Fruit fly (Drosophila melanogaster) whole organism, pupa: ENCODE results near the gene CtBP.

Experiments
- CG10348 ChIP-seq: fragments of 200-800 bp; sonication (Bioruptor generic); IDR thresholded peaks from 2 replicates; pipeline ENCODE4 v1.3.6; 2022; ENCODE audit warnings: missing biosample characterization, missing genetic modification characterization
- CG12605 ChIP-seq: fragments of 200-800 bp; sonication (Bioruptor generic); IDR thresholded peaks from 2 replicates; pipeline ENCODE4 v1.3.6; 2022; ENCODE audit warnings: missing biosample characterization, missing genetic modification characterization
- CG13204 ChIP-seq: fragments of 200-800 bp; sonication (Bioruptor generic); optimal IDR thresholded peaks from 2 replicates; lab custom pipeline; 2018; ENCODE audit warnings: missing biosample characterization, mild to moderate bottlenecking, missing genetic modification characterization, moderate library complexity
- CG14655 ChIP-seq: fragments of 200-800 bp; sonication (Bioruptor generic); optimal IDR thresholded peaks from 3 replicates; lab custom pipeline; 2017; ENCODE audit warnings: mild to moderate bottlenecking, missing biosample characterization, missing genetic modification reagents, missing genetic modification characterization
- CG15710 ChIP-seq: fragments of 200-800 bp; sonication (Bioruptor generic); optimal IDR thresholded peaks from 2 replicates; lab custom pipeline; 2018; ENCODE audit warnings: missing biosample characterization, mild to moderate bottlenecking, missing genetic modification characterization, moderate library complexity
- CG17806 ChIP-seq: fragments of 200-800 bp; sonication (Bioruptor generic); optimal IDR thresholded peaks from 2 replicates; lab custom pipeline; 2018; ENCODE audit warnings: missing biosample characterization, mild to moderate bottlenecking, missing genetic modification characterization, moderate library complexity
- CG32121 ChIP-seq: fragments of 200-800 bp; sonication (Bioruptor generic); IDR thresholded peaks from 2 replicates; pipeline ENCODE4 v1.3.6; 2022; ENCODE audit warnings: missing biosample characterization, missing genetic modification characterization
- CG34367 ChIP-seq: fragments of 200-800 bp; sonication (Bioruptor generic); optimal IDR thresholded peaks from 2 replicates; lab custom pipeline; 2018; ENCODE audit warnings: missing biosample characterization, mild to moderate bottlenecking, missing genetic modification characterization
- CG4496 ChIP-seq: fragments of 200-800 bp; sonication (Bioruptor generic); IDR thresholded peaks from 3 replicates; pipeline ENCODE4 v1.3.6; 2022; ENCODE audit warnings: missing biosample characterization, missing genetic modification characterization
- CG8159 ChIP-seq: fragments of 200-800 bp; sonication (Bioruptor generic); optimal IDR thresholded peaks from 3 replicates; lab custom pipeline; 2018; ENCODE audit warnings: missing biosample characterization, mild to moderate bottlenecking, missing genetic modification characterization, moderate library complexity
- CG8301 ChIP-seq: fragments of 200-800 bp; sonication (Bioruptor generic); optimal IDR thresholded peaks from 2 replicates; lab custom pipeline; 2018; ENCODE audit warnings: missing biosample characterization, mild to moderate bottlenecking, missing genetic modification characterization
- CG9948 ChIP-seq: fragments of 200-800 bp; sonication (Bioruptor generic); optimal IDR thresholded peaks from 2 replicates; lab custom pipeline; 2018; ENCODE audit warnings: missing biosample characterization, mild to moderate bottlenecking, missing genetic modification characterization, moderate library complexity
- D1 ChIP-seq: fragments of 200-800 bp; sonication (Bioruptor generic); optimal IDR thresholded peaks from 2 replicates; lab custom pipeline; 2018; ENCODE audit warnings: missing biosample characterization, mild to moderate bottlenecking, missing genetic modification characterization, moderate library complexity
- EcR ChIP-seq: fragments of 200-800 bp; sonication (Bioruptor generic); optimal IDR thresholded peaks from 3 replicates; lab custom pipeline; 2019; ENCODE audit warnings: missing biosample characterization, missing genetic modification characterization, mild to moderate bottlenecking, moderate library complexity, missing genetic modification reagents
- Ets98B ChIP-seq: fragments of 200-800 bp; sonication (Bioruptor generic); IDR thresholded peaks from 2 replicates; pipeline ENCODE4 v1.3.6; 2022; ENCODE audit warnings: missing biosample characterization, missing genetic modification characterization
- Pif1A ChIP-seq: fragments of 200-800 bp; sonication (Bioruptor generic); optimal IDR thresholded peaks from 3 replicates; lab custom pipeline; 2016; ENCODE audit warnings: missing biosample characterization, missing genetic modification characterization
- Pif1B ChIP-seq: fragments of 200-800 bp; sonication (Bioruptor generic); optimal IDR thresholded peaks from 3 replicates; lab custom pipeline; 2016; ENCODE audit warnings: missing biosample characterization, missing genetic modification characterization
- Snoo ChIP-seq: fragments of 200-800 bp; sonication (Bioruptor generic); optimal IDR thresholded peaks from 3 replicates; lab custom pipeline; 2017; ENCODE audit warnings: missing biosample characterization, mild to moderate bottlenecking, missing genetic modification characterization, inconsistent platforms
- fd96Ca ChIP-seq: fragments of 200-800 bp; sonication (Bioruptor generic); IDR thresholded peaks from 3 replicates; pipeline ENCODE4 v1.3.6; 2022; ENCODE audit warnings: missing biosample characterization, missing genetic modification characterization
- gl ChIP-seq: fragments of 200-800 bp; sonication (Bioruptor generic); optimal IDR thresholded peaks from 2 replicates; lab custom pipeline; 2018; ENCODE audit warnings: missing biosample characterization, mild to moderate bottlenecking, missing genetic modification characterization
- rn ChIP-seq: fragments of 200-800 bp; sonication (Bioruptor generic); IDR thresholded peaks from 2 replicates; pipeline ENCODE4 v1.3.6; 2022; ENCODE audit warnings: missing biosample characterization, missing genetic modification characterization

Gene CtBP

DNA sequence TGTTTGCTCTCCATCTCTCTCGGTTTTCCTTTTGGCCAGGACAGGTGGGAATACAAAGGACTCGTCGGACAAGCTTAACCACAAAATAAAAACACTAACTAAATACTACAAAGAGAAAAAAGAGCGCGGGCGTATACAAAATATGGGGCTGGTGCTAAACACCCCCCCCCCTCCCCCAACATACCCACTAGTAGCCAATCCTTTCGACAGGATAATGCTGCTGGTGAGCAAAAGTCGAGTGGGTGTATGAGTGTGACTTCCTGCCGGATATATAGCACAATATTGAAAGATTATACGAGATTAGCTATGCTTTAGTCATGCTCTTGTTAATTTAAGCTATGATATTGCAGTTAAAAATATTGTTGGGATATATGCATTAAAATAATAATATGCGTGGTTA is 36.2 kb upstream of the CtBP start:
- no peak for TF ChIP-seq CG14655 (GFP tag; lab: Kevin White, UChicago)

DNA sequence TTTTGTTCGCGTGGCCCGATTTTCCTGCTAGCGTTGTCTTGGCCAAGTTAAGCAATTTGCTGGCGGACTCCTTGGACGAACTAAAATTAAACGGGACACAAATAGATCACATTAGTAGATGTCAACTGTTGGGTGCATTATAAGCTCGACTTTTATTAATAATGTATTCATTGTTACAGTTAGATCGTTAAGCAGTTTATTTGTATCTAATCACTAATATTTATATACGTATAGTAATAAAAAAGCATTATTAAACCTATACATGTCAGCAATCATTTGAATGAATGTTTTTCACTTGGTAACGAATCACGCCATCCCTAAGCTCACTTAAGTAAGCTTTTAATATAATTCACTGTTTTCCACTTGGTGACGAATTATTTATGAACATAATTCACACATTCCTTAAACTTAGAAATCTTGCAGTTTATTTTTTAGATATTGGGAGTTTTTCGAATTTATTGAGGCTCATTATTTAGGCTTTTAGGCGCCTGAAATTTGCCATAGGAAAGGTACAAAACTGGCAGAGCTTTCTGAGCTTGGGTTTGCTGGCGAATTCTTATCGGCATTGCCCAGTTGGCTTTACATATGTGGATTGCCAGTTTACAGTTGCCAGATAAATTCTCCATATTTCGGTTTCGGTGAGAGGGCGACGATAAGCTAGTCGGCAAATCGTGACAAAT is 33.9 kb upstream of the CtBP start, which contains the start of the genes CG7381 and CG7091:
Gene CG7381, minus strand, starts transcription at position 101 of the 680 bp plus-strand sequence.
Gene CG7091, plus strand, starts transcription at position 630 of the 680 bp plus-strand sequence.
- TF ChIP-seq D1 (tag; lab: Kevin White, UChicago), result no peak
- TF ChIP-seq, all 21 proteins: peak for 0

DNA sequence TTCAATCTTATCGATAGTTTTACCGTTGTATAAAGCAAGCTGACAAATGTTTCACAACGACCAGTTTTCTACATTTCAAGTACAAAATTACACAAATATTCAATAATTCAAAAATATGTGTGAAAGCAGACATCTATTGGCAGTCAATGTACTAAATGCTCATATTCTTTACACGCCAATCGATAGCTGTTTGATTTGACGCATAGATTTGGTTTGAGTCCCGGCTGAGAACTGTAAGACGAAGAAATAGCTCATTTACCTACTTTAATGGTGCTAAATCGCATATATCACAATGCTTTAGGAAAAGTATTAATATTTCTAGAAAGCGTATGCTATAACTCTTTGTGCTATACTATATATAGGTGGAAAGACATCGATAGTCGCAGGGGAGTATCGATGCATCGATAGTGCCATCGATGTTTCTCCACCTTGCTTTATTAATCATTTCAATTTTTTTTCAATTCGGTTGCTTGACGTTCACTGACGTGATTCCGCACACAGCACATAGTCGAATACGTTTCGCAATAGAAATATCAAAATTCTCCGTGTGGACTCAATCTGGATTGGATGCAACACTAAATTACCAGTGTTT is 30.7 kb upstream of the CtBP start, which contains the start of gene Paip2:
Gene Paip2, plus strand, starts transcription at position 165 of the 592 bp plus-strand sequence.
- TF ChIP-seq Pif1B (GFP tag; lab: Kevin White, UChicago), result no peak
- 0 out of 3 replicates have a peak, but pooled peaks have one; percentile 28 for TF ChIP-seq CG4496

DNA sequence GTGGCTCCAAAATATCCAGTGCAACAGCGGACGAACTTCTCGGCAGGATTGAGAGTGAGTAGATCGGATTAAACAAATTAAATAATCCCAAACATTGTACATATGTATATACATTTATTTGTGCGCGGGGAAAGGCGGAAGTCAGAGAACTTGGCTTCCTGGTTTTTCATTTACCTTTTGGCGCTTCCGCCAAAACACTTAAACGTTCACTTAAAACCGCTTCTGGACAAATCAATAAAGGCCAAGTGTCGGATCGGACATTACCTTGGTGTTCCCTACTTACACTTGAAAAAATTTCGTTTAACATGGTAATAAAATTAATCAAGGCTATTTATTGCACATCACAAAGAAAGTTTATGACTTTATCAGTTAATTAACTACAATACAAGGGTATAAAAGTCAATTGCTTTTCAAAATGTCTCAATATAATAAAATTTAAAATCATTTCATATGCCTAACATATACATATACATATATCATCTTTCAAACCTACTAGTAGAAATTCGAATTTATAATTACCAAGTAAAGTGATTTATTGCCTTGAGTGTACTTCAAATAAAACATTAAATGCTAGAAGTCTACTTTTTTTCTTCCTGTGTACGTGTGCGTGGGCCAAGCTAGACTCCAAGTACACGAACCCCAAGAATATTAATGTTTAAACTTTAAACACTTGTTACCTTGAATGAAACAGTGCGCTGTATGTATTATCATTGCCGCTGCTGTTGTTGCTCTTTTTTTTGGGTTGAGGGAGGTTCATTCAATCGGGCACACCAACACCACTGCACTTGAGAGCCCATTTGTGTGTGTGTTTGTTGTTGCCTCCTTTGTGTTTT is 29.9 kb upstream of the CtBP start:
- TF ChIP-seq CG10348 (GFP tag; lab: Robert Waterston, UW) (no peak), EcR (GFP tag; lab: Kevin White, UChicago) (peak; percentile 91), CG8159 (tag; lab: Kevin White, UChicago) (peak; percentile 87), CG12605 (GFP tag; lab: Robert Waterston, UW) (peak; percentile 54; the same call in 1 of the 2 replicates), CG8301 (tag; lab: Kevin White, UChicago) (peak; percentile 76), D1 (tag; lab: Kevin White, UChicago) (no peak), rn (GFP tag; lab: Robert Waterston, UW) (0 out of 2 replicates have a peak, but pooled peaks have one; percentile 17), fd96Ca (GFP tag; lab: Robert Waterston, UW) (peak; percentile 43; the same call in 1 of the 3 replicates), CG32121 (GFP tag; lab: Robert Waterston, UW) (peak; percentile 75), CG15710 (peak; percentile 72), CG4496 (peak; percentile 73; the same call in 2 of the 3 replicates), CG17806 (tag; lab: Kevin White, UChicago) (peak; percentile 73), Pif1B (GFP tag; lab: Kevin White, UChicago) (peak; percentile 46), CG14655 (GFP tag; lab: Kevin White, UChicago) (peak; percentile 86), Snoo (peak; percentile 66), CG9948 (peak; percentile 76), CG34367 (peak; percentile 65), Ets98B (peak; percentile 29), Pif1A (GFP tag; lab: Kevin White, UChicago) (peak; percentile 80), gl (tag; lab: Kevin White, UChicago) (no peak), CG13204 (GFP tag; lab: Kevin White, UChicago) (peak; percentile 36)

DNA sequence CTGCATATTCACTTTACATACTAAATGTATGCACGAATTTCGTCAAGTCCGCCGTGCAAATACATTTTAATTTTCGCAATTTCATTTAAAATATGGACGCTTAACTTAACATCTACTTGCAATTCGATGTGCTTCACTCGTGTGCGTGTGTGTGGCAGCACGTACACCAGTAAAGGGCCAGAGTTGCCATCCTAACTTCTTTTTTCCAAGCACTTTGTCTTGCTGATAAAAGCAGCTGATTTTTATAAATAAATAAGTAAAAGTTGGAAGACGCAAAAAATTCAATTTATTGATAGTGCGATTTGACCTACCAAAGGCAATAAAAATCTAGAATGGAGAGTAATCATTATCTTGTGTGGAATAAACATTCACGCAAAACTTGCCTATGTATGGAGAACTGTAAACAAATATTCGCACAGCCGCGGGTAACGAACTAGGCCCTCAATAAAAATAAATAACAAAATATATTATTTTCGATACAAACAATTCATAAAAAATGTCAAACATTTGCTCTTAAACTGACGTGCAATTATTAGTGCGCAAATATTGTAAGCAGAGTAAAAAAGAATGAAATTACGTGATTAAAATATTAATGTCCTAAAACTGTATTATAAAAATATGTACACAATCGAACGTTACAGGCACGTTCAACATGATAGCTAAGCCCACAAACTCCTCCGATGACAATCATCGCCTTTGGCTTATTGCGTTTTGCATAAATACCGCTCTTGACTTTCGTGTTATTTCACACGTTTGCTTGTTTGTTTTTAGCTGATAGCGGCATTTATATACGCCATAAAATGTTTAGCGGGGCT is 29.1 kb upstream of the CtBP start:
- peak; percentile 67 for TF ChIP-seq CG15710
- peak; percentile 29 for TF ChIP-seq Pif1A (GFP tag; lab: Kevin White, UChicago)
- TF ChIP-seq CG13204 (GFP tag; lab: Kevin White, UChicago), result no peak
- peak; percentile 64 for TF ChIP-seq CG34367
- peak; percentile 13; the same call in 1 of the 2 replicates for TF ChIP-seq CG10348 (GFP tag; lab: Robert Waterston, UW)
- TF ChIP-seq CG32121 (GFP tag; lab: Robert Waterston, UW), result peak; percentile 74
- TF ChIP-seq CG12605 (GFP tag; lab: Robert Waterston, UW), result peak; percentile 64
- TF ChIP-seq Pif1B (GFP tag; lab: Kevin White, UChicago), result peak; percentile 67
- peak; percentile 74 for TF ChIP-seq D1 (tag; lab: Kevin White, UChicago)
- TF ChIP-seq EcR (GFP tag; lab: Kevin White, UChicago), result peak; percentile 84
- TF ChIP-seq Ets98B, result peak; percentile 75
- peak; percentile 69 for TF ChIP-seq CG8301 (tag; lab: Kevin White, UChicago)
- peak; percentile 79 for TF ChIP-seq CG4496
- peak; percentile 63 for TF ChIP-seq CG17806 (tag; lab: Kevin White, UChicago)
- TF ChIP-seq rn (GFP tag; lab: Robert Waterston, UW), result peak; percentile 27; the same call in 1 of the 2 replicates
- peak; percentile 51 for TF ChIP-seq Snoo
- peak; percentile 59; the same call in 1 of the 3 replicates for TF ChIP-seq fd96Ca (GFP tag; lab: Robert Waterston, UW)
- TF ChIP-seq CG8159 (tag; lab: Kevin White, UChicago), result peak; percentile 69
- peak; percentile 56 for TF ChIP-seq CG9948
- TF ChIP-seq CG14655 (GFP tag; lab: Kevin White, UChicago), result no peak
- TF ChIP-seq gl (tag; lab: Kevin White, UChicago), result peak; percentile 52
- TF ChIP-seq, all 21 proteins: peak for 19
